Fruit fly (Drosophila melanogaster) whole organism, embryonic: ENCODE results near the gene Sodh1.
A peak's percentile ranks its signal among the peaks of the same experiment; 100 is the strongest.

ENCODE experiments used
- Adf1 ChIP-seq: fragments of 200-800 bp; sonication (Bioruptor generic); IDR thresholded peaks from 2 replicates; pipeline ENCODE4 v1.3.6; 2022; ENCODE audit warnings: missing biosample characterization, missing genetic modification characterization
- Bgb ChIP-seq: fragments of 200-800 bp; sonication (Bioruptor generic); IDR thresholded peaks from 2 replicates; pipeline ENCODE4 v1.3.6; 2022; ENCODE audit warnings: missing biosample characterization, missing genetic modification characterization; ENCODE audit not compliant: partially characterized antibody
- C15 ChIP-seq: fragments of 200-800 bp; sonication (Bioruptor generic); IDR thresholded peaks from 3 replicates; pipeline ENCODE4 v1.3.6; 2022; ENCODE audit warnings: missing biosample characterization, missing genetic modification characterization
- CG10654 ChIP-seq: fragments of 200-800 bp; sonication (Bioruptor generic); optimal IDR thresholded peaks from 2 replicates; lab custom pipeline; 2016; ENCODE audit warnings: missing biosample characterization, missing genetic modification characterization
- CG11696 ChIP-seq: fragments of 200-800 bp; sonication (Bioruptor generic); IDR thresholded peaks from 2 replicates; pipeline ENCODE4 v1.3.6; 2022; ENCODE audit warnings: missing biosample characterization, missing genetic modification characterization
- CG12299 ChIP-seq: fragments of 200-800 bp; sonication (Bioruptor generic); optimal IDR thresholded peaks from 2 replicates; lab custom pipeline; 2018; ENCODE audit warnings: missing biosample characterization, mild to moderate bottlenecking, missing genetic modification characterization
- CG12769 ChIP-seq: fragments of 200-800 bp; sonication (Bioruptor generic); optimal IDR thresholded peaks from 2 replicates; lab custom pipeline; 2019; ENCODE audit warnings: missing biosample characterization, mild to moderate bottlenecking, missing genetic modification characterization, moderate library complexity
- CG13296 ChIP-seq: fragments of 200-800 bp; sonication (Bioruptor generic); optimal IDR thresholded peaks from 3 replicates; lab custom pipeline; 2018; ENCODE audit warnings: missing biosample characterization, mild to moderate bottlenecking, missing genetic modification characterization
- CG14965 ChIP-seq: fragments of 200-800 bp; sonication (Bioruptor generic); optimal IDR thresholded peaks from 2 replicates; lab custom pipeline; 2016; ENCODE audit warnings: missing biosample characterization, missing genetic modification characterization, borderline replicate concordance
- CG16813 ChIP-seq: fragments of 200-800 bp; sonication (Bioruptor generic); IDR thresholded peaks from 3 replicates; pipeline ENCODE4 v1.3.6; 2022; ENCODE audit warnings: missing biosample characterization, missing genetic modification characterization; ENCODE audit not compliant: partially characterized antibody
- CG17568 ChIP-seq: fragments of 200-800 bp; sonication (Bioruptor generic); optimal IDR thresholded peaks from 2 replicates; lab custom pipeline; 2018; ENCODE audit warnings: missing biosample characterization, mild to moderate bottlenecking, missing genetic modification characterization, moderate library complexity
- CG17802 ChIP-seq: fragments of 200-800 bp; sonication (Bioruptor generic); optimal IDR thresholded peaks from 2 replicates; lab custom pipeline; 2018; ENCODE audit warnings: missing biosample characterization, mild to moderate bottlenecking, missing genetic modification characterization, moderate library complexity
- CG3065 ChIP-seq: fragments of 200-800 bp; sonication (Bioruptor generic); optimal IDR thresholded peaks from 2 replicates; lab custom pipeline; 2016; ENCODE audit warnings: missing biosample characterization, missing genetic modification characterization
- CG4730 ChIP-seq: fragments of 200-800 bp; sonication (Bioruptor generic); IDR thresholded peaks from 2 replicates; pipeline ENCODE4 v1.3.6; 2022; ENCODE audit warnings: missing biosample characterization, missing genetic modification characterization
- CG6765 ChIP-seq: fragments of 200-800 bp; sonication (Bioruptor generic); optimal IDR thresholded peaks from 3 replicates; lab custom pipeline; 2017; ENCODE audit warnings: missing biosample characterization, mild to moderate bottlenecking, missing genetic modification characterization
- CG6854 ChIP-seq: fragments of 200-800 bp; sonication (Bioruptor generic); optimal IDR thresholded peaks from 3 replicates; lab custom pipeline; 2017; ENCODE audit warnings: missing biosample characterization, mild to moderate bottlenecking, missing genetic modification characterization
- CG8089 ChIP-seq: fragments of 200-800 bp; sonication (Bioruptor generic); optimal IDR thresholded peaks from 3 replicates; lab custom pipeline; 2016; ENCODE audit warnings: missing biosample characterization, missing genetic modification characterization
- CG8924 ChIP-seq: fragments of 200-800 bp; optimal IDR thresholded peaks from 3 replicates; lab custom pipeline; 2019; ENCODE audit warnings: missing biosample characterization, mild to moderate bottlenecking, missing genetic modification characterization, moderate library complexity
- CG8944 ChIP-seq: fragments of 200-800 bp; sonication (Bioruptor generic); optimal IDR thresholded peaks from 3 replicates; lab custom pipeline; 2016; ENCODE audit warnings: missing biosample characterization, missing genetic modification characterization
- Hand ChIP-seq: fragments of 200-800 bp; sonication (Bioruptor generic); optimal IDR thresholded peaks from 2 replicates; lab custom pipeline; 2017; ENCODE audit warnings: mild to moderate bottlenecking, missing biosample characterization, missing genetic modification reagents, missing genetic modification characterization
- Hr51 ChIP-seq, 2 experiments: fragments of 200-800 bp; sonication (Bioruptor generic); optimal IDR thresholded peaks; 2 replicates in 1 of 2; 3 replicates in 1 of 2; lab custom pipeline; 2016 to 2018; ENCODE audit warnings: missing biosample characterization in 2 of 2, missing genetic modification characterization in 2 of 2, mild to moderate bottlenecking in 1 of 2, moderate library complexity in 1 of 2
- MESR4 ChIP-seq: fragments of 200-800 bp; sonication (Bioruptor generic); optimal IDR thresholded peaks from 2 replicates; lab custom pipeline; 2018; ENCODE audit warnings: missing biosample characterization, mild to moderate bottlenecking, missing genetic modification characterization, moderate library complexity
- Mad ChIP-seq: fragments of 200-800 bp; sonication (Bioruptor generic); optimal IDR thresholded peaks from 2 replicates; lab custom pipeline; 2016; ENCODE audit warnings: missing biosample characterization, missing genetic modification characterization
- NC2α ChIP-seq: fragments of 200-800 bp; sonication (Bioruptor generic); optimal IDR thresholded peaks from 2 replicates; lab custom pipeline; 2016; ENCODE audit warnings: missing biosample characterization, missing genetic modification characterization
- Neu2 ChIP-seq: fragments of 200-800 bp; sonication (Bioruptor generic); optimal IDR thresholded peaks from 3 replicates; lab custom pipeline; 2016; ENCODE audit warnings: missing biosample characterization, missing genetic modification characterization, borderline replicate concordance
- Nf-YC ChIP-seq: fragments of 200-800 bp; optimal IDR thresholded peaks from 3 replicates; lab custom pipeline; 2019; ENCODE audit warnings: missing biosample characterization, mild to moderate bottlenecking, missing genetic modification characterization, moderate library complexity
- NfI ChIP-seq: fragments of 200-800 bp; sonication (Bioruptor generic); optimal IDR thresholded peaks from 3 replicates; lab custom pipeline; 2018; ENCODE audit warnings: missing biosample characterization, mild to moderate bottlenecking, missing genetic modification characterization, moderate library complexity
- Poxn ChIP-seq: fragments of 200-800 bp; sonication (Bioruptor generic); IDR thresholded peaks from 2 replicates; pipeline ENCODE4 v1.3.6; 2022; ENCODE audit warnings: missing biosample characterization, missing genetic modification characterization
- Ptx1 ChIP-seq: fragments of 200-800 bp; sonication (Bioruptor generic); IDR thresholded peaks from 2 replicates; pipeline ENCODE4 v1.3.6; 2022; ENCODE audit warnings: missing biosample characterization, missing genetic modification characterization
- Scr ChIP-seq: fragments of 200-800 bp; sonication (Bioruptor generic); IDR thresholded peaks from 2 replicates; pipeline ENCODE4 v1.3.6; 2022; ENCODE audit warnings: missing biosample characterization, missing genetic modification characterization; ENCODE audit not compliant: partially characterized antibody
- cg ChIP-seq: fragments of 200-800 bp; sonication (Bioruptor generic); optimal IDR thresholded peaks from 3 replicates; lab custom pipeline; 2019; ENCODE audit warnings: missing biosample characterization, mild to moderate bottlenecking, missing genetic modification characterization, moderate library complexity
- croc ChIP-seq: fragments of 200-800 bp; sonication (Bioruptor generic); conservative IDR thresholded peaks from 3 replicates; pipeline ENCODE4 v1.3.6; 2022; ENCODE audit warnings: missing biosample characterization, missing genetic modification characterization
- da ChIP-seq: fragments of 200-800 bp; sonication (Bioruptor generic); optimal IDR thresholded peaks from 2 replicates; lab custom pipeline; 2016; ENCODE audit warnings: missing biosample characterization, missing genetic modification characterization
- dan ChIP-seq: fragments of 200-800 bp; sonication (Bioruptor generic); IDR thresholded peaks from 2 replicates; pipeline ENCODE4 v1.3.6; 2022; ENCODE audit warnings: missing biosample characterization, missing genetic modification characterization
- dpn ChIP-seq, 2 experiments: fragments of 200-800 bp; sonication (Bioruptor generic); optimal IDR thresholded peaks; 3 replicates each; lab custom pipeline; 2016; ENCODE audit warnings: missing biosample characterization in 2 of 2, missing genetic modification characterization in 2 of 2
- gcm ChIP-seq: fragments of 200-800 bp; sonication (Bioruptor generic); optimal IDR thresholded peaks from 2 replicates; lab custom pipeline; 2019; ENCODE audit warnings: missing biosample characterization, mild to moderate bottlenecking, missing genetic modification characterization, moderate library complexity
- ham ChIP-seq: fragments of 200-800 bp; sonication (Bioruptor generic); IDR thresholded peaks from 2 replicates; pipeline ENCODE4 v1.3.6; 2022; ENCODE audit warnings: missing biosample characterization, missing genetic modification characterization
- hb ChIP-seq: fragments of 200-800 bp; sonication (Bioruptor generic); IDR thresholded peaks from 3 replicates; pipeline ENCODE4 v1.3.6; 2022; ENCODE audit warnings: missing biosample characterization, missing genetic modification characterization; ENCODE audit not compliant: partially characterized antibody
- nau ChIP-seq: fragments of 200-800 bp; sonication (Bioruptor generic); optimal IDR thresholded peaks from 3 replicates; lab custom pipeline; 2017; ENCODE audit warnings: missing biosample characterization, mild to moderate bottlenecking, missing genetic modification characterization, missing genetic modification reagents
- nerfin-1 ChIP-seq: fragments of 200-800 bp; sonication (Bioruptor generic); optimal IDR thresholded peaks from 3 replicates; lab custom pipeline; 2019; ENCODE audit warnings: missing biosample characterization, mild to moderate bottlenecking, missing genetic modification characterization, moderate library complexity
- phol ChIP-seq: fragments of 200-800 bp; sonication (Bioruptor generic); optimal IDR thresholded peaks from 3 replicates; lab custom pipeline; 2018; ENCODE audit warnings: missing biosample characterization, mild to moderate bottlenecking, missing genetic modification characterization, moderate library complexity
- run ChIP-seq: fragments of 200-800 bp; sonication (Bioruptor generic); optimal IDR thresholded peaks from 3 replicates; lab custom pipeline; 2018; ENCODE audit warnings: missing biosample characterization, mild to moderate bottlenecking, missing genetic modification characterization
- sens ChIP-seq: fragments of 200-800 bp; sonication (Bioruptor generic); peaks from one replicate; lab custom pipeline; 2016; ENCODE audit warnings: missing biosample characterization, missing genetic modification characterization
- sob ChIP-seq: fragments of 200-800 bp; sonication (Bioruptor generic); IDR thresholded peaks from 2 replicates; pipeline ENCODE4 v1.3.6; 2022; ENCODE audit warnings: missing biosample characterization, missing genetic modification characterization
- ssp ChIP-seq: fragments of 200-800 bp; sonication (Bioruptor generic); IDR thresholded peaks from 2 replicates; pipeline ENCODE4 v1.3.6; 2022; ENCODE audit warnings: missing biosample characterization, missing genetic modification characterization
- unc-4 ChIP-seq: fragments of 200-800 bp; sonication (Bioruptor generic); IDR thresholded peaks from 2 replicates; pipeline ENCODE4 v1.3.6; 2022; ENCODE audit warnings: missing biosample characterization, missing genetic modification characterization; ENCODE audit not compliant: partially characterized antibody
- wor ChIP-seq: fragments of 200-800 bp; sonication (Bioruptor generic); IDR thresholded peaks from 2 replicates; pipeline ENCODE4 v1.3.6; 2022; ENCODE audit warnings: missing biosample characterization, missing genetic modification characterization
- zen2 ChIP-seq: fragments of 200-800 bp; sonication (Bioruptor generic); IDR thresholded peaks from 3 replicates; pipeline ENCODE4 v1.3.6; 2022; ENCODE audit warnings: missing biosample characterization, missing genetic modification characterization; ENCODE audit not compliant: partially characterized antibody
- zf30C ChIP-seq: fragments of 200-800 bp; sonication (Bioruptor generic); optimal IDR thresholded peaks from 3 replicates; lab custom pipeline; 2018; ENCODE audit warnings: missing biosample characterization, mild to moderate bottlenecking, missing genetic modification characterization

Sodh1 gene

DNA sequence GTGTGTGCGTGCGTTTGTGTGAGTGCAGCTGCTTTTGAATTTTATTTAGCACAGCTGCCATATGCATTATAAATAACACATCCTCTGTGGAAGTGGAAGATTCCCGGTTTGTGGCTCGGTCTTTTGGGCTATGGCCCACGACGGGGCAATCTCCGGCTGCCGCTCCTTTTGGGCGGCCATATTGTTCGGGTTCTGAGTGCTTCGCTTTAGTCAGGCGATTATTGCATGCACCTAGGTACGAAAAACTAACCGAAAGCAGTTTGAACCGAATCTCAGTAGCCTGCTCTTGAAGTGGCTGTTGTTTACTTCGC lies 22.9 kb downstream of the Sodh1 start:
- peak; percentile 52 for TF ChIP-seq sens (GFP tag; lab: Kevin White, UChicago)
- peak; percentile 50 for TF ChIP-seq phol
- peak; percentile 14 for TF ChIP-seq da (GFP tag; lab: Kevin White, UChicago)
- peak; percentile 37 for TF ChIP-seq CG12299 (tag; lab: Kevin White, UChicago)
- TF ChIP-seq sob (GFP tag; lab: Robert Waterston, UW) = no peak
- TF ChIP-seq CG16813 (GFP tag; lab: Robert Waterston, UW) = no peak
- peak; percentile 57 for TF ChIP-seq cg (GFP tag; lab: Kevin White, UChicago)
- TF ChIP-seq Nf-YC (tag; lab: Kevin White, UChicago) = no peak
- no peak for TF ChIP-seq Bgb
- TF ChIP-seq CG10654 (GFP tag; lab: Kevin White, UChicago) = no peak
- TF ChIP-seq Hand (GFP tag; lab: Kevin White, UChicago) = peak; percentile 28
- no peak for TF ChIP-seq ssp (GFP tag; lab: Robert Waterston, UW)
- no peak for TF ChIP-seq CG13296 (GFP tag; lab: Kevin White, UChicago)
- TF ChIP-seq unc-4 (GFP tag; lab: Robert Waterston, UW) = no peak
- TF ChIP-seq MESR4 (GFP tag; lab: Kevin White, UChicago) = peak; percentile 2
- TF ChIP-seq ham (GFP tag; lab: Robert Waterston, UW) = no peak
- TF ChIP-seq Poxn (GFP tag; lab: Robert Waterston, UW) = no peak

DNA sequence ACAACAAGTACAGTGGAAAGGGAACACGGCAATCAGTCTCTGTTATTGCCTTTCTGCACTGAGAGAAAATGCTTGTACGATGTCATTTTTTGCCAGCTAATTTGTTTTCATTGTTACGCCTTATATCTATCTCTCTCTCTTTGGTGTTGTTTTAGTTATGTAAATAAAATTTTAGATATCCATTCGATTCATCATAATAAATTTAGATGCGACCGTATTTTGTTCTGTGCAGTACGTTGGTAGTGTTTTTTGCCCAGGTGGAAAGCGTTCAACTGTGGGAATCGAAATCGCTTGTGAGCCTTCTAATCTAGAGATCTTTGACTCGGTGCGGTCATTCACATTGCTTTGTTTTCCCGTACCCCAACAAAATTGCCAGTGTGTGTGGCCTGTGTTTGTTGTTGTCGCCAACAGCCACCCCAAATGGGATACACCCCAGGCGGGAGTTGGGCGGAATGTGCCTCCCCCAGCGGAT lies 23.6 kb downstream of the Sodh1 start:
- TF ChIP-seq croc (GFP tag; lab: Robert Waterston, UW) (peak; percentile 77), da (GFP tag; lab: Kevin White, UChicago) (peak; percentile 76), dan (no peak), dpn (GFP tag; optimal IDR thresholded peaks at IDR 0.05; lab: Kevin White, UChicago) (peak; percentile 89 to 93), gcm (GFP tag; lab: Kevin White, UChicago) (peak; percentile 81), nau (peak; percentile 85), C15 (GFP tag; lab: Robert Waterston, UW) (no peak), zf30C (GFP tag; lab: Kevin White, UChicago) (peak; percentile 94), hb (no peak), Ptx1 (GFP tag; lab: Robert Waterston, UW) (no peak), ham (GFP tag; lab: Robert Waterston, UW) (no peak), Neu2 (GFP tag; lab: Kevin White, UChicago) (peak; percentile 79), CG8944 (GFP tag; lab: Kevin White, UChicago) (peak; percentile 85), Scr (GFP tag; lab: Robert Waterston, UW) (no peak), CG6854 (peak; percentile 90), Adf1 (no peak), CG6765 (GFP tag; lab: Kevin White, UChicago) (peak; percentile 73), Bgb (no peak), nerfin-1 (tag; lab: Kevin White, UChicago) (peak; percentile 83), CG4730 (GFP tag; lab: Robert Waterston, UW) (no peak), CG8924 (peak; percentile 91), Hr51 (GFP tag; optimal IDR thresholded peaks at IDR 0.05; lab: Kevin White, UChicago) (peak; percentile 75 to 90), CG12769 (peak; percentile 94), CG3065 (GFP tag; lab: Kevin White, UChicago) (peak; percentile 42), NC2α (GFP tag; lab: Kevin White, UChicago) (peak; percentile 68), CG8089 (GFP tag; lab: Kevin White, UChicago) (peak; percentile 87), CG14965 (peak; percentile 58), wor (no peak), zen2 (GFP tag; lab: Robert Waterston, UW) (no peak), run (tag; lab: Kevin White, UChicago) (peak; percentile 70), NfI (GFP tag; lab: Kevin White, UChicago) (peak; percentile 89), CG17568 (GFP tag; lab: Kevin White, UChicago) (peak; percentile 80), CG17802 (peak; percentile 62), Mad (GFP tag; lab: Kevin White, UChicago) (peak; percentile 86), CG11696 (no peak)
